Worm (Caenorhabditis elegans) whole organism, L4 larva: ENCODE measurements around the gene K11H3.2.

Source experiments
- F26F4.8 ChIP-seq: fragments of 200-800 bp; sonication (Bioruptor generic); conservative IDR thresholded peaks from 2 replicates; pipeline ENCODE4 v1.3.6; 2022; ENCODE audit warnings: missing genetic modification characterization, missing compliant biosample characterization
- F37D6.2 ChIP-seq: sonication (generic microtip); optimal IDR thresholded peaks from 2 replicates; lab custom pipeline; 2016; ENCODE audit warnings: mild to moderate bottlenecking, missing genetic modification characterization, missing compliant biosample characterization
- Y105C5A.15 ChIP-seq: fragments of 200-800 bp; sonication (Bioruptor generic); IDR thresholded peaks from 2 replicates; pipeline ENCODE4 v1.3.6; 2022; ENCODE audit warnings: missing genetic modification characterization, missing compliant biosample characterization
- Y48G9A.11 ChIP-seq: fragments of 200-800 bp; sonication (Bioruptor generic); IDR thresholded peaks from 2 replicates; pipeline ENCODE4 v1.3.6; 2022; ENCODE audit warnings: missing genetic modification reagents, missing genetic modification characterization, missing compliant biosample characterization
- Y75B8A.6 ChIP-seq: fragments of 200-800 bp; sonication (Bioruptor generic); IDR thresholded peaks from 2 replicates; pipeline ENCODE4 v1.3.6; 2022; ENCODE audit warnings: missing genetic modification reagents, missing genetic modification characterization, missing compliant biosample characterization
- ZK337.2 ChIP-seq: fragments of 200-800 bp; sonication (Bioruptor generic); IDR thresholded peaks from 2 replicates; pipeline ENCODE4 v1.3.6; 2022; ENCODE audit warnings: missing genetic modification reagents, missing genetic modification characterization, missing compliant biosample characterization
- ZK546.5 ChIP-seq, 2 experiments: sonication (generic microtip); optimal IDR thresholded peaks; 2 replicates each; lab custom pipeline; 2017; ENCODE audit warnings: missing biosample characterization in 2 of 2, missing genetic modification characterization in 2 of 2
- aha-1 ChIP-seq: fragments of 150-350 bp; peaks from one replicate; lab custom pipeline; 2014; ENCODE audit warnings: missing biosample characterization, missing genetic modification characterization
- aly-2 ChIP-seq: sonication (generic microtip); optimal IDR thresholded peaks from 2 replicates; lab custom pipeline; 2018; ENCODE audit warnings: missing biosample characterization, missing genetic modification characterization
- ama-1 ChIP-seq: fragments of 150-350 bp; optimal IDR thresholded peaks from 2 replicates; lab custom pipeline; 2014; ENCODE audit warnings: inconsistent platforms, mixed read lengths
- arid-1 ChIP-seq: fragments of 200-800 bp; sonication (Bioruptor generic); conservative IDR thresholded peaks from 2 replicates; pipeline ENCODE4 v1.3.6; 2022; ENCODE audit warnings: missing genetic modification reagents, missing genetic modification characterization, missing compliant biosample characterization
- attf-4 ChIP-seq: sonication (generic microtip); optimal IDR thresholded peaks from 3 replicates; lab custom pipeline; 2017; ENCODE audit warnings: missing biosample characterization, missing genetic modification characterization
- ceh-28 ChIP-seq: fragments of 150-350 bp; optimal IDR thresholded peaks from 2 replicates; lab custom pipeline; 2014; ENCODE audit warnings: missing biosample characterization, missing genetic modification reagents, missing genetic modification characterization
- ceh-32 ChIP-seq: sonication (generic microtip); optimal IDR thresholded peaks from 2 replicates; lab custom pipeline; 2016; ENCODE audit warnings: mild to moderate bottlenecking, missing genetic modification characterization, missing compliant biosample characterization; ENCODE audit not compliant: poor library complexity
- ceh-62 ChIP-seq: sonication (generic microtip); optimal IDR thresholded peaks from 2 replicates; lab custom pipeline; 2017; ENCODE audit warnings: missing biosample characterization, missing genetic modification characterization
- ctbp-1 ChIP-seq: fragments of 200-800 bp; sonication (Bioruptor generic); IDR thresholded peaks from 2 replicates; pipeline ENCODE4 v1.3.6; 2022; ENCODE audit warnings: missing genetic modification reagents, missing genetic modification characterization, missing compliant biosample characterization
- daf-12 ChIP-seq: fragments of 150-350 bp; optimal IDR thresholded peaks from 2 replicates; lab custom pipeline; 2014; ENCODE audit warnings: missing biosample characterization, missing genetic modification reagents, missing genetic modification characterization
- daf-16 ChIP-seq, 3 experiments: sonication (generic microtip); optimal IDR thresholded peaks; 2 replicates each; lab custom pipeline; 2016 to 2017; ENCODE audit warnings: missing genetic modification characterization in 3 of 3, missing genetic modification reagents in 3 of 3, mild to moderate bottlenecking in 2 of 3, missing compliant biosample characterization in 2 of 3, missing biosample characterization in 1 of 3, moderate library complexity in 1 of 3
- daf-19 ChIP-seq: fragments of 200-800 bp; sonication (Bioruptor generic); conservative IDR thresholded peaks from 2 replicates; pipeline ENCODE4 v1.3.6; 2022; ENCODE audit warnings: missing genetic modification characterization, missing compliant biosample characterization
- daf-8 ChIP-seq: fragments of 200-800 bp; sonication (Bioruptor generic); IDR thresholded peaks from 2 replicates; pipeline ENCODE4 v1.3.6; 2022; ENCODE audit warnings: missing genetic modification characterization, missing compliant biosample characterization
- egl-43 ChIP-seq: fragments of 200-800 bp; sonication (Bioruptor generic); IDR thresholded peaks from 2 replicates; pipeline ENCODE4 v1.3.6; 2022; ENCODE audit warnings: missing genetic modification reagents, missing genetic modification characterization, missing compliant biosample characterization
- hlh-30 ChIP-seq: sonication (generic microtip); optimal IDR thresholded peaks from 2 replicates; lab custom pipeline; 2017; ENCODE audit warnings: antibody characterized with exemption, mild to moderate bottlenecking, missing genetic modification characterization, missing compliant biosample characterization; ENCODE audit not compliant: insufficient read depth
- lin-38 ChIP-seq: fragments of 200-800 bp; sonication (Bioruptor generic); IDR thresholded peaks from 2 replicates; pipeline ENCODE4 v1.3.6; 2022; ENCODE audit warnings: missing genetic modification reagents, missing genetic modification characterization, missing compliant biosample characterization
- lir-3 ChIP-seq: sonication (generic microtip); optimal IDR thresholded peaks from 2 replicates; lab custom pipeline; 2016; ENCODE audit warnings: mild to moderate bottlenecking, missing genetic modification characterization, missing compliant biosample characterization
- lsy-2 ChIP-seq, 2 experiments: fragments of 150-350 bp in 1 of 2; sonication (generic microtip) in 1 of 2; optimal IDR thresholded peaks; 2 replicates each; lab custom pipeline; 2014 to 2017; ENCODE audit warnings: missing biosample characterization in 2 of 2, missing genetic modification characterization in 2 of 2
- madf-5 ChIP-seq, 2 experiments: fragments of 200-800 bp; sonication (Bioruptor generic); IDR thresholded peaks; 2 replicates each; pipeline ENCODE4 v1.3.6; 2022; ENCODE audit warnings: missing compliant biosample characterization in 2 of 2, missing genetic modification characterization in 2 of 2
- madf-9 ChIP-seq: fragments of 200-800 bp; sonication (Bioruptor generic); conservative IDR thresholded peaks from 2 replicates; pipeline ENCODE4 v1.3.6; 2022; ENCODE audit warnings: missing genetic modification reagents, missing genetic modification characterization, missing compliant biosample characterization
- mdt-29 ChIP-seq: fragments of 200-800 bp; sonication (Bioruptor generic); IDR thresholded peaks from 2 replicates; pipeline ENCODE4 v1.3.6; 2022; ENCODE audit warnings: missing genetic modification reagents, missing genetic modification characterization, missing compliant biosample characterization
- mep-1 ChIP-seq: fragments of 150-350 bp; sonication (generic microtip); optimal IDR thresholded peaks from 3 replicates; lab custom pipeline; 2014; ENCODE audit warnings: missing biosample characterization, missing genetic modification characterization
- mes-2 ChIP-seq: sonication (generic microtip); optimal IDR thresholded peaks from 2 replicates; lab custom pipeline; 2016; ENCODE audit warnings: missing genotype, mild to moderate bottlenecking, missing genetic modification characterization, missing compliant biosample characterization; ENCODE audit not compliant: poor library complexity, severe bottlenecking
- mxl-2 ChIP-seq: fragments of 200-800 bp; sonication (Bioruptor generic); conservative IDR thresholded peaks from 2 replicates; pipeline ENCODE4 v1.3.6; 2022; ENCODE audit warnings: missing genetic modification reagents, missing genetic modification characterization, missing compliant biosample characterization
- nhr-102 ChIP-seq: sonication (generic microtip); optimal IDR thresholded peaks from 2 replicates; lab custom pipeline; 2016; ENCODE audit warnings: mild to moderate bottlenecking, missing genetic modification characterization, moderate library complexity, missing compliant biosample characterization
- nhr-11 ChIP-seq: fragments of 150-350 bp; optimal IDR thresholded peaks from 2 replicates; lab custom pipeline; 2014; ENCODE audit warnings: missing biosample characterization, missing genetic modification characterization
- nhr-237 ChIP-seq: sonication (generic microtip); optimal IDR thresholded peaks from 2 replicates; lab custom pipeline; 2017; ENCODE audit warnings: missing biosample characterization, missing genetic modification characterization
- nhr-25 ChIP-seq: sonication (generic microtip); optimal IDR thresholded peaks from 2 replicates; lab custom pipeline; 2017; ENCODE audit warnings: missing genetic modification characterization, mild to moderate bottlenecking, missing compliant biosample characterization, antibody characterized with exemption, moderate library complexity, borderline replicate concordance; ENCODE audit not compliant: insufficient read depth
- nhr-41 ChIP-seq: fragments of 200-800 bp; sonication (Bioruptor generic); IDR thresholded peaks from 2 replicates; pipeline ENCODE4 v1.3.6; 2022; ENCODE audit warnings: missing genetic modification reagents, missing genetic modification characterization, missing compliant biosample characterization
- nhr-42 ChIP-seq: fragments of 200-800 bp; sonication (Bioruptor generic); IDR thresholded peaks from 2 replicates; pipeline ENCODE4 v1.3.6; 2022; ENCODE audit warnings: missing genetic modification characterization, missing compliant biosample characterization
- nhr-48 ChIP-seq: sonication (generic microtip); optimal IDR thresholded peaks from 2 replicates; lab custom pipeline; 2016; ENCODE audit warnings: mild to moderate bottlenecking, missing genetic modification characterization, missing compliant biosample characterization
- nhr-6 ChIP-seq: fragments of 150-350 bp; optimal IDR thresholded peaks from 2 replicates; lab custom pipeline; 2014; ENCODE audit warnings: missing biosample characterization, missing genetic modification characterization
- sdz-12 ChIP-seq: fragments of 200-800 bp; sonication (Bioruptor generic); optimal IDR thresholded peaks from 2 replicates; lab custom pipeline; 2018; ENCODE audit warnings: mild to moderate bottlenecking, missing genetic modification characterization, missing compliant biosample characterization
- skn-1 ChIP-seq: fragments of 150-350 bp; optimal IDR thresholded peaks from 2 replicates; lab custom pipeline; 2014; ENCODE audit warnings: missing biosample characterization, missing genetic modification characterization
- snpc-1.2 ChIP-seq: fragments of 200-800 bp; sonication (Bioruptor generic); IDR thresholded peaks from 2 replicates; pipeline ENCODE4 v1.3.6; 2022; ENCODE audit warnings: missing genetic modification reagents, missing genetic modification characterization, missing compliant biosample characterization
- unc-62 ChIP-seq, 3 experiments: fragments of 150-350 bp in 1 of 3; sonication (generic microtip); optimal IDR thresholded peaks in 2 of 3; peaks in 1 of 3; 1 replicate in 1 of 3; 2 replicates in 2 of 3; lab custom pipeline; 2014 to 2017; ENCODE audit warnings: missing biosample characterization in 3 of 3, missing genetic modification characterization in 3 of 3, missing genetic modification reagents in 3 of 3, missing genotype in 1 of 3
- zag-1 ChIP-seq: fragments of 150-350 bp; optimal IDR thresholded peaks from 2 replicates; lab custom pipeline; 2014; ENCODE audit warnings: missing biosample characterization, missing genetic modification characterization
- ztf-7 ChIP-seq: fragments of 150-350 bp; optimal IDR thresholded peaks from 2 replicates; lab custom pipeline; 2014; ENCODE audit warnings: missing biosample characterization, missing genetic modification characterization

The K11H3.2 gene

DNA sequence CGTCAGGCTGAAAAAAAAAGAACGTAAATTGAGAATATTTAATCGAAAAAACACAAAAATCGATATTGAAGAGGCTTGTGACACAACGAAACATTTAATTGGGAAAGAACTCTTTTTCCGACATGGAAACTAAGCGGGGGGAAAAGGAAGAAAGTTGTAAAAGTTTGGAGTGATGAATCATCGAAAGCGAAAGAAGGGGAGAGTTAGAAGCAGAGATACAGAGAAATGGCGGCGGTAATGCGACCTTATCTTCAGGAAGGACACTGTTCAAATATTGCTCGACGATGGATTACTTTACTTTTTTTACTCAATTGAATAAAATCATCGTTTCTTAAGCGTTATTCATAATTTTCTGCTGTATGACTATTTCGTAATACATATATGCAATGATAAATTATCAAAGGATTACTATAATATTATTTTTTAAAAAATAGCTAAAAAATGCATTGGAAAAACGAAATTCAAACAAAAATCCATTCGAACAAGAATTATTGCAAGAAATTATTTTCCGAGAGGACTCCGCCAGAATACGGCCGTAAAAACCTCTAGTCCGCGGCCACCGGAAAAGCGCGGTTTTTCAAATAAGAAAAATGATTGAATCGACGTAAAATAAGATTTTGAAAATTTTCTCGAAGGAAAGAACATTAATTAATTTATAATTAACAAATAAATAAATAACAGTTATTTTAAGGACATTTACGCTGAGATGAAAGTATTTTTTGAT, 21.7 kb downstream of the K11H3.2 start, which contains the start of gene dhhc-4 (continued):
- TF ChIP-seq daf-16 (GFP tag; optimal IDR thresholded peaks at IDR 0.05; lab: Kevin White, UChicago) = peak in 1 of 2 experiments; percentile 10
- no peak for TF ChIP-seq daf-16 (tag; optimal IDR thresholded peaks at IDR 0.05; lab: Kevin White, UChicago)
- no peak for TF ChIP-seq skn-1
- no peak for TF ChIP-seq ceh-28 (tag; lab: Kevin White, UChicago)
- no peak for TF ChIP-seq arid-1
- no peak for TF ChIP-seq zag-1 (tag; lab: Kevin White, UChicago)
- TF ChIP-seq madf-5 (GFP tag; IDR thresholded peaks at IDR 0.05; lab: Robert Waterston, UW) = no peak; a peak in 1 of 4 replicates
- no peak for TF ChIP-seq mxl-2 (GFP tag; lab: Robert Waterston, UW)
- no peak for TF ChIP-seq nhr-42 (GFP tag; lab: Robert Waterston, UW)
- peak; percentile 20 for TF ChIP-seq hlh-30 (tag; lab: Kevin White, UChicago)
- TF ChIP-seq nhr-41 (GFP tag; lab: Robert Waterston, UW) = no peak
- no peak for TF ChIP-seq F26F4.8
- TF ChIP-seq lin-38 (GFP tag; lab: Robert Waterston, UW) = no peak; the same call in none of the 2 replicates
- TF ChIP-seq ctbp-1 (GFP tag; lab: Robert Waterston, UW) = no peak
- TF ChIP-seq madf-9 (GFP tag; lab: Robert Waterston, UW) = no peak; the same call in 1 of the 2 replicates
- no peak for TF ChIP-seq nhr-11
- TF ChIP-seq F37D6.2 (tag; lab: Kevin White, UChicago) = peak; percentile 19
- no peak for TF ChIP-seq Y105C5A.15
- no peak for TF ChIP-seq ztf-7 (tag; lab: Kevin White, UChicago)
- peak; percentile 94 for TF ChIP-seq ZK337.2 (GFP tag; lab: Robert Waterston, UW)
- no peak for TF ChIP-seq daf-8
- no peak for TF ChIP-seq ama-1 (lab: Kevin White, UChicago)
- no peak for TF ChIP-seq ceh-62 (tag; lab: Kevin White, UChicago)
- peak; percentile 13 for TF ChIP-seq aha-1 (tag; lab: Kevin White, UChicago)
- TF ChIP-seq ZK546.5 (tag; optimal IDR thresholded peaks at IDR 0.05; lab: Kevin White, UChicago) = no peak
- TF ChIP-seq Y48G9A.11 (GFP tag; lab: Robert Waterston, UW) = peak; percentile 54; the same call in 1 of the 2 replicates
- TF ChIP-seq nhr-6 (tag; lab: Kevin White, UChicago) = peak; percentile 71
- no peak for TF ChIP-seq nhr-48 (tag; lab: Kevin White, UChicago)
- TF ChIP-seq mep-1 (tag; lab: Kevin White, UChicago) = peak; percentile 48
- TF ChIP-seq unc-62 (GFP tag; optimal IDR thresholded peaks at IDR 0.05 in 1 of 2; lab: Kevin White, UChicago) = peak in 1 of 2 experiments; percentile 59
- TF ChIP-seq unc-62 (tag; optimal IDR thresholded peaks at IDR 0.05; lab: Kevin White, UChicago) = no peak
- no peak for TF ChIP-seq lir-3 (tag; lab: Kevin White, UChicago)
- peak in 1 of 2 experiments; percentile 71 for TF ChIP-seq lsy-2 (tag; optimal IDR thresholded peaks at IDR 0.05; lab: Kevin White, UChicago)
- TF ChIP-seq Y75B8A.6 = no peak
- peak; percentile 57 for TF ChIP-seq nhr-102
- 0 out of 2 replicates have a peak, but pooled peaks have one; percentile 14 for TF ChIP-seq daf-19 (GFP tag; lab: Robert Waterston, UW)
- no peak for TF ChIP-seq daf-12
- TF ChIP-seq aly-2 (tag; lab: Kevin White, UChicago) = no peak
- TF ChIP-seq mdt-29 (GFP tag; lab: Robert Waterston, UW) = no peak
- TF ChIP-seq attf-4 (tag; lab: Kevin White, UChicago) = no peak
- peak; percentile 54 for TF ChIP-seq sdz-12 (GFP tag; lab: Kevin White, UChicago)
- no peak for TF ChIP-seq nhr-237 (tag; lab: Kevin White, UChicago)
- no peak for TF ChIP-seq nhr-25 (tag; lab: Kevin White, UChicago)
- peak; percentile 19 for TF ChIP-seq ceh-32 (tag; lab: Kevin White, UChicago)
- TF ChIP-seq egl-43 (GFP tag; lab: Robert Waterston, UW) = no peak
- TF ChIP-seq snpc-1.2 = no peak
- TF ChIP-seq mes-2 (tag; lab: Kevin White, UChicago) = peak; percentile 99
